Fruit fly (Drosophila melanogaster): ENCODE data around the gene Rsph9.

DNA sequence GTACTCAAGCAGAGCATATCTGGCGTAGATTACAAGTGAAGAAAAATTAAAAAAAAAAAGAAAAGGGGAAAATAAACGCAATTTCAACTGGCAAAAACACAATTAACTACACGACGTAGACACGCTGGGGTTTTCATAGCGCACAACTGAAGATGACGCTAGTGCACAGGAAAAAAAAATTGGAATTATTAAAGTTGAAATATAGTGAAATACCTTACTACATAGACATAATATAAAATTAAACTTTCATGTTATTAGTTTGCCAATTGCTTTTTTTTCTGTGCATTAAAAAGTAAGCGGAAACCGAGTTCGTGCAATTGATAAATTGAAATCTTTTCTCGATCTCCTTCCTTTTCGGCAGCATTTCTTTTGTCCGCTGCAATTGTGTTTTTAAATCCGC, 15.1 kb downstream of the Rsph9 start:
- TF ChIP-seq D1 (tag; optimal IDR thresholded peaks at IDR 0.05) (no peak), CG34367 (tag; optimal IDR thresholded peaks at IDR 0.05) (no peak), Pif1B (GFP tag; optimal IDR thresholded peaks at IDR 0.05) (no peak), CG8301 (tag; optimal IDR thresholded peaks at IDR 0.05) (peak; percentile 7), CG14655 (GFP tag; optimal IDR thresholded peaks at IDR 0.05) (peak; percentile 28), CG4496 (GFP tag; IDR thresholded peaks at IDR 0.05) (no peak), CG12605 (GFP tag; IDR thresholded peaks at IDR 0.05) (no peak), fd96Ca (GFP tag; IDR thresholded peaks at IDR 0.05) (no peak), Ets98B (GFP tag; IDR thresholded peaks at IDR 0.05) (no peak)

Measured in whole organism, pupa.